Worm (Caenorhabditis elegans) whole organism, L4/young adult: ENCODE data around the gene Y41D4B.1.

ENCODE experiments used
- W03F9.2 ChIP-seq: fragments of 150-350 bp; optimal IDR thresholded peaks from 2 replicates; lab custom pipeline; 2014; ENCODE audit warnings: missing biosample characterization, missing genetic modification characterization
- him-1 ChIP-seq: sonication (generic microtip); optimal IDR thresholded peaks from 2 replicates; lab custom pipeline; 2016; ENCODE audit warnings: missing genotype, missing genetic modification reagents, missing genetic modification characterization, missing compliant biosample characterization

- TF ChIP-seq him-1 (tag; lab: Kevin White, UChicago) (no peak), W03F9.2 (tag; lab: Kevin White, UChicago) (no peak)
Measured at ce11 chrIV:1662872-1663271, 9.6 kb upstream of the Y41D4B.1 start.
